Fruit fly (Drosophila melanogaster) whole organism: ENCODE data around the gene CG12104.

Experiments
- CG8478 ChIP-seq: fragments of >200 bp; optimal IDR thresholded peaks from 2 replicates; lab custom pipeline; 2018; ENCODE audit warnings: inconsistent platforms
- Dll ChIP-seq: fragments of >200 bp; optimal IDR thresholded peaks from 2 replicates; lab custom pipeline; 2017
- EcR ChIP-seq, 2 experiments: fragments of >200 bp; optimal IDR thresholded peaks; 2 replicates each; lab custom pipeline; 2017; ENCODE audit warnings: missing biosample characterization in 2 of 2, missing genetic modification characterization in 2 of 2, missing genetic modification reagents in 2 of 2
- pan ChIP-seq: fragments of >200 bp; optimal IDR thresholded peaks from 2 replicates; lab custom pipeline; 2017
- psq ChIP-seq: fragments of >200 bp; optimal IDR thresholded peaks from 2 replicates; lab custom pipeline; 2017
- usp ChIP-seq: fragments of >200 bp; optimal IDR thresholded peaks from 2 replicates; lab custom pipeline; 2017; ENCODE audit warnings: missing biosample characterization, missing genetic modification characterization, mixed read lengths

The CG12104 gene

dm6 chr3L:1569162-1569965, 33.1 kb downstream of the CG12104 start, which contains the start of gene Tmep:
Gene Tmep, plus strand, starts transcription at chr3L:1569181.
- TF ChIP-seq EcR (GFP tag; optimal IDR thresholded peaks at IDR 0.05; lab: Kevin White, UChicago) = no peak

DNA sequence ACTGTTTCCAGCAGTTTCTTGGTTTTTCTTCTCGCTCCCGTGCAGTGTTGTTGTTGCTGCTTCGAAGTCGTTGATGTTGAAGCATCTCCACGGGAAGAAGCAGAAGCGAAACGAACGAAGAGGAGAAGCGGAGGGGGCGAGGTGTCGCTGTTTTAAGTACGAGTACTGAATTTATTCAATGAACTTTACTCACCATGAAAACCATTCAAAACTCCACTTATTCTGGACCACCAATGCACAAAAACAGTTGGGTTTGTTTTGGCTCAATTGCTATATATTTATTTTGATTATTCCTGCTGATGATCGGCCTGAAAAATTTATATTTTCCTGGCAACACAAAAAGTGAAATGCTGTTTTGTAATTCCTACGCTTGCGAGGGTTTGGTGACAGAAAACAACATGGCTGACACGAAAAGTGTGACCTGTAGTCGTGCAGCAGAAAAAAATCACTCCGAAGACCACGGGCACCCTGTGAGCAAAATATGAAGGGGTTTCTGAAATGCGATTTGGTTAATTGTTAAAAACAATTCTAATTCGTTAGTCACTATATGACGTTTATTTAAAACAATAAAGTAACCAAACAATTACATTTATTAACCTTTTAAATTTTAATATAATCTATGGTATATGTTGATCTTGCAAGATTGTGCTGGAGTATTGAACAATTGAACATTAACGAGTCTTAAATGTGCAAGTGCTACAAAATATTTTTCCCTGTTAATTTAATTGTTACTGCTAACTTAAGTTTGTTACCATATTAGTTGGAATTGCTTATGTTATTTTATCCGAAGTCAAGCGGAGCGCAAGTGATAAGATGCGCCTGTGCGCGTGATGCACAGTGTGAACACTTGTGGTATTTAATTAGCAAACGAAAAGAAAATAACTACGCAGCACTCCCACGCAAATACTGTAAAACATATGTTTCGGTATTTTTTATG, 34.0 kb downstream of the CG12104 start, which contains the start of gene CG7879:
TSS of gene CG7879 (minus strand) at position 384 of the 937 bp plus-strand sequence.
- TF ChIP-seq CG8478 (lab: Kevin White, UChicago) (no peak), usp (no peak), pan (lab: Kevin White, UChicago) (no peak), psq (lab: Kevin White, UChicago) (no peak), EcR (GFP tag; optimal IDR thresholded peaks at IDR 0.05; lab: Kevin White, UChicago) (no peak), Dll (no peak)

DNA sequence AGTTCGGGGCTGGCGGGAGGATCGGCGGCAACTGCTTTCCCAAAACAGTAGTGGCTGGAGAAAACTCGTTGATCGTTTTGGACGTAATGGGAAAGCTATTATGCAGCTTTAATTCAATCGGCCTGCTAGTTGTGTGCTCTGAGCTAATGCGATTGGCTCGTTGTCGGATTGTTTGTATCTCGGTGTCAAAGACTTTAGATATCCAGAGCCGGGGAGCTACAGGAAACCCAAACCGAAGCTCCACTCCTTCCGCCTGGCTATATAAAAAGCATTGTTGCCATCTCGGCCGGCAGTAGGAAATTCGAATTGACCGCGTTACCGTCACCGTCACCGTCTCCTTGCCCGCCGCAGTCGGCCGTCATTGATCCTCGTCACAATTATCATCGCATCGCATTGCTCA, 37.4 kb downstream of the CG12104 start, which contains the start of gene CG12003:
TSS of gene CG12003 (plus strand) at position 301 of the 400 bp plus-strand sequence.
- TF ChIP-seq pan (lab: Kevin White, UChicago) = no peak
- TF ChIP-seq usp = no peak

dm6 chr3L:1558178-1558788, 44.2 kb downstream of the CG12104 start, which contains the start of the genes Pex10 and CG12099:
Gene Pex10, plus strand, starts transcription at chr3L:1558228.
Gene CG12099, minus strand, starts transcription at chr3L:1558484.
- TF ChIP-seq CG8478 (lab: Kevin White, UChicago) = no peak
- no peak for TF ChIP-seq pan (lab: Kevin White, UChicago)
- no peak for TF ChIP-seq Dll
- TF ChIP-seq psq (lab: Kevin White, UChicago) = no peak
- TF ChIP-seq EcR (GFP tag; optimal IDR thresholded peaks at IDR 0.05; lab: Kevin White, UChicago) = no peak

DNA sequence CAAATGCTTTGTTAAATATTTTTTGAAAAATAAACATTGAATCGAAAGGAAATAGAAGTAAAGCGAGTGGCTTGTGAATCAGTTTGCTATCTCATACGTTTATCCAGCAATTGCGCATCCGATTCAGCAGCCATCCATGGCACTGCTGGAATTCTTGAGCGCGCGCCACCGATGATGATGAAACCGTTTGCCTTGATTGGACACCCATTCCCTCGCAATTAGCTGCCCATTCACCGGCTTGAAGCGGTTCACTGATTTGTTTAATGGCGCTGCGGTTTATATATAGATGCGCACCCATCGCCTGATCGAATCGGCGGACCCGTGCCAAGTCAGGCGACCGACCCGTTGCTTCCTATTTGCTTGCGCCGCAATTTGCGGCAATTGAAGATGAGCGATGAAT, 49.3 kb downstream of the CG12104 start, which contains the start of gene Pcyt2:
TSS of gene Pcyt2 (plus strand) at position 301 of the 400 bp plus-strand sequence.
- TF ChIP-seq EcR (GFP tag; optimal IDR thresholded peaks at IDR 0.05; lab: Kevin White, UChicago) = no peak
- TF ChIP-seq Dll = no peak
- TF ChIP-seq psq (lab: Kevin White, UChicago) = no peak
- no peak for TF ChIP-seq CG8478 (lab: Kevin White, UChicago)
- no peak for TF ChIP-seq pan (lab: Kevin White, UChicago)
- TF ChIP-seq usp = no peak

DNA sequence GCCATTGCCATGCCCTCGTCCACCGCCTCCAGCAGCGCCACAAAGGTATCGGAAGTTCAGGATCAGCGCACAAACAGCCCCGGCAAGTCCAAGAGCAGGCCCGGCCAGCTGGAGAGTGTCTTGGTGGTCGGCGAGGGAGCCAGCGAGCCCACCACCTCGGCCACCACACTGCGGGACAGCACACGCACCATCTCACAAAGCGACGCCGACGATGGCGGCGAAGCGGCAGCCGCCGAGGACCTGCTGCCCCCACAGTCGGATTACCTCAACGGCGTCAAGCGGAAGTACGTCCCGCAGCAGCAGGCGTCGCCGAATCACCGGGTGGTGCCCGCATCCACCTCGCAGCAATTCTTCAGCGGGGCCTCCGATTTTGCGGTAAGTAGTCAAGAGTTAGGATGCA, 51.6 kb downstream of the CG12104 start:
- TF ChIP-seq CG8478 (lab: Kevin White, UChicago) (no peak), Dll (no peak)
